Worm (Caenorhabditis elegans): ENCODE results near the gene K11D12.12.

DNA sequence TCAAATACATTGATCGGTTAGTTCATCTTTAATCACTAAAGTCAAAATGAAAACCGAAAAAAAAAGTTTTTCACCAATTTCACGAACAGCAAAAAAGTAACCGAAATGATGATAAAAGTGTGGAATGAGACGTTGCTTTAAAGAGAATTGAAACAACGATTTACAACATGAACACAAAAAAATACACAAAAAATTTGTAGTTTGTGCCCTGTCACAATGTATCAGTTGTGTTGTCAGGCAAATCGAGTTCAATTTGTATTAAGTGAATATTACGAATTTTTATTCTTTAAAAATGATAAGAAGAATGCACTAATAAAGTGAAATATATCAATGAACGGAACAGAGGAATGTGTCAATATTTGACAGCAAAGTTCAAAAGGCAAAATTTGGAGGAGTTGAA, 20.3 kb upstream of the K11D12.12 start:
- TF ChIP-seq nhr-20 (tag; optimal IDR thresholded peaks at IDR 0.05) (no peak), unc-30 (tag; optimal IDR thresholded peaks at IDR 0.05) (no peak), lin-39 (tag; optimal IDR thresholded peaks at IDR 0.05) (no peak), aly-2 (tag; optimal IDR thresholded peaks at IDR 0.05) (no peak)

All from whole organism, L1 larva.